Fruit fly (Drosophila melanogaster): Measurements from ENCODE around the gene CG12237.

The CG12237 gene

dm6 chrX:19679207-19679606 is 36.5 kb upstream of the CG12237 start (continued):
- peak; percentile 64; the same call in 2 of the 3 replicates for TF ChIP-seq HLH4C (GFP tag; IDR thresholded peaks at IDR 0.05; ENCODE audit: partially characterized antibody)
- no peak for TF ChIP-seq chm (GFP tag; IDR thresholded peaks at IDR 0.05)
- TF ChIP-seq D19B (GFP tag; optimal IDR thresholded peaks at IDR 0.05), result peak; percentile 51

dm6 chrX:19675662-19676061 is 33.0 kb upstream of the CG12237 start, which contains the start of gene et:
TSS of gene et (minus strand) at chrX:19675891.
- TF ChIP-seq nom (GFP tag; optimal IDR thresholded peaks at IDR 0.05), result no peak
- peak; percentile 26 for TF ChIP-seq Med (GFP tag)
- no peak for TF ChIP-seq slp2 (GFP tag; optimal IDR thresholded peaks at IDR 0.05)
- TF ChIP-seq z (GFP tag; IDR thresholded peaks at IDR 0.05), result peak; percentile 58; the same call in 1 of the 3 replicates
- TF ChIP-seq Bteb2 (GFP tag; optimal IDR thresholded peaks at IDR 0.05), result no peak
- no peak for TF ChIP-seq lmd (GFP tag; IDR thresholded peaks at IDR 0.05)
- TF ChIP-seq CG34376 (GFP tag; optimal IDR thresholded peaks at IDR 0.05), result peak; percentile 1
- TF ChIP-seq Xrp1 (GFP tag; IDR thresholded peaks at IDR 0.05), result no peak
- TF ChIP-seq shn (GFP tag; optimal IDR thresholded peaks at IDR 0.05), result no peak
- TF ChIP-seq CG1233 (GFP tag; optimal IDR thresholded peaks at IDR 0.05), result no peak

- TF ChIP-seq kni (GFP tag; optimal IDR thresholded peaks at IDR 0.05) (peak; percentile 91), Ptx1 (GFP tag; IDR thresholded peaks at IDR 0.05) (peak; percentile 90), gcm2 (GFP tag; optimal IDR thresholded peaks at IDR 0.05) (peak; percentile 88), CG8290 (GFP tag; optimal IDR thresholded peaks at IDR 0.05) (peak; percentile 97), CG8290 (tag; optimal IDR thresholded peaks at IDR 0.05) (peak; percentile 92 to 98), Hr78 (GFP tag; optimal IDR thresholded peaks at IDR 0.05) (peak in 1 of 2 experiments; percentile 93), CG4820 (GFP tag; optimal IDR thresholded peaks at IDR 0.05) (peak; percentile 95), Chrac-16 (GFP tag; optimal IDR thresholded peaks at IDR 0.05) (peak; percentile 98), Neu2 (GFP tag; optimal IDR thresholded peaks at IDR 0.05; ENCODE audit: borderline replicate concordance) (peak; percentile 77), crol (GFP tag; IDR thresholded peaks at IDR 0.05) (peak; percentile 72), croc (GFP tag; conservative IDR thresholded peaks at IDR 0.05) (peak; percentile 91), CG12236 (GFP tag; optimal IDR thresholded peaks at IDR 0.05) (peak; percentile 96), wdn (GFP tag; IDR thresholded peaks at IDR 0.05) (peak; percentile 95), CG8359 (GFP tag; optimal IDR thresholded peaks at IDR 0.05; ENCODE audit: borderline replicate concordance) (peak; percentile 81), pnt (GFP tag; optimal IDR thresholded peaks at IDR 0.05) (peak; percentile 99), hkb (optimal IDR thresholded peaks at IDR 0.05) (no peak), hkb (GFP tag; IDR thresholded peaks at IDR 0.05) (peak; percentile 92), bcd (GFP tag; optimal IDR thresholded peaks at IDR 0.05) (peak; percentile 91), amos (GFP tag; IDR thresholded peaks at IDR 0.05; ENCODE audit: partially characterized antibody) (no peak), knrl (GFP tag; IDR thresholded peaks at IDR 0.05; ENCODE audit: partially characterized antibody) (no peak), Ada2b (GFP tag; IDR thresholded peaks at IDR 0.05) (peak; percentile 93), CG15601 (tag; optimal IDR thresholded peaks at IDR 0.05) (peak; percentile 95), CG3407 (GFP tag; optimal IDR thresholded peaks at IDR 0.05) (peak; percentile 95), zen (tag; optimal IDR thresholded peaks at IDR 0.05) (peak; percentile 89), CG4282 (GFP tag; optimal IDR thresholded peaks at IDR 0.05) (peak; percentile 80), CG17612 (GFP tag; IDR thresholded peaks at IDR 0.05) (peak; percentile 81), ash1 (GFP tag; optimal IDR thresholded peaks at IDR 0.05) (peak; percentile 42), Side (GFP tag; optimal IDR thresholded peaks at IDR 0.05) (peak; percentile 99), Dip2 (GFP tag; IDR thresholded peaks at IDR 0.05) (peak; percentile 45; the same call in 1 of the 2 replicates), nau (GFP tag; optimal IDR thresholded peaks at IDR 0.05) (no peak), abd-A (tag; optimal IDR thresholded peaks at IDR 0.05) (no peak), CG31441 (GFP tag; IDR thresholded peaks at IDR 0.05) (peak; percentile 91), Awh (GFP tag; IDR thresholded peaks at IDR 0.05) (peak; percentile 92), fu2 (GFP tag; optimal IDR thresholded peaks at IDR 0.05) (peak; percentile 96), CG32532 (GFP tag; IDR thresholded peaks at IDR 0.05) (peak; percentile 93), Gug (GFP tag; IDR thresholded peaks at IDR 0.05) (peak; percentile 95)
Measured at dm6 chrX:19668405-19668804, 25.7 kb upstream of the CG12237 start.

Data from whole organism, embryonic.